Worm (Caenorhabditis elegans) whole organism, late embryonic: ENCODE results near the gene K12H4.6.

Experiments used
- ahr-1 ChIP-seq: sonication (generic microtip); optimal IDR thresholded peaks from 2 replicates; lab custom pipeline; 2016; ENCODE audit warnings: missing genetic modification characterization, missing compliant biosample characterization
- ama-1 ChIP-seq: fragments of 150-350 bp; optimal IDR thresholded peaks from 2 replicates; lab custom pipeline; 2014
- ceh-30 ChIP-seq: fragments of 150-350 bp; optimal IDR thresholded peaks from 2 replicates; lab custom pipeline; 2014; ENCODE audit warnings: missing biosample characterization, missing genetic modification characterization
- elt-4 ChIP-seq: sonication (generic microtip); optimal IDR thresholded peaks from 2 replicates; lab custom pipeline; 2016; ENCODE audit warnings: missing genetic modification characterization, missing compliant biosample characterization
- fkh-10 ChIP-seq: fragments of 150-350 bp; optimal IDR thresholded peaks from 2 replicates; lab custom pipeline; 2014; ENCODE audit warnings: missing biosample characterization, missing genetic modification reagents, missing genetic modification characterization
- fkh-6 ChIP-seq: sonication (generic microtip); optimal IDR thresholded peaks from 2 replicates; lab custom pipeline; 2016; ENCODE audit warnings: missing genetic modification characterization, missing compliant biosample characterization
- hlh-15 ChIP-seq: sonication (generic microtip); optimal IDR thresholded peaks from 2 replicates; lab custom pipeline; 2016; ENCODE audit warnings: missing genetic modification characterization, missing compliant biosample characterization
- hlh-30 ChIP-seq: sonication (generic microtip); optimal IDR thresholded peaks from 2 replicates; lab custom pipeline; 2017; ENCODE audit warnings: antibody characterized with exemption, missing genetic modification characterization, missing compliant biosample characterization; ENCODE audit not compliant: insufficient read depth
- hlh-8 ChIP-seq: sonication (generic microtip); optimal IDR thresholded peaks from 2 replicates; lab custom pipeline; 2016; ENCODE audit warnings: missing genotype, missing genetic modification characterization, missing compliant biosample characterization
- mec-3 ChIP-seq: sonication (generic microtip); optimal IDR thresholded peaks from 2 replicates; lab custom pipeline; 2016; ENCODE audit warnings: borderline replicate concordance, missing genetic modification characterization, missing compliant biosample characterization
- pat-9 ChIP-seq: fragments of 200-800 bp; sonication (Bioruptor generic); optimal IDR thresholded peaks from 2 replicates; lab custom pipeline; 2018; ENCODE audit warnings: mild to moderate bottlenecking, missing genetic modification characterization, moderate library complexity, missing compliant biosample characterization
- pha-4 ChIP-seq: fragments of 150-350 bp; optimal IDR thresholded peaks from 2 replicates; lab custom pipeline; 2018; ENCODE audit warnings: missing biosample characterization, missing genetic modification reagents, missing genetic modification characterization
- rnt-1 ChIP-seq: sonication (generic microtip); optimal IDR thresholded peaks from 2 replicates; lab custom pipeline; 2016; ENCODE audit warnings: missing genetic modification characterization, missing compliant biosample characterization
- sdc-2 ChIP-seq: sonication (generic microtip); optimal IDR thresholded peaks from 2 replicates; lab custom pipeline; 2016; ENCODE audit warnings: missing genotype, missing genetic modification characterization, missing compliant biosample characterization

- no peak for TF ChIP-seq pat-9
- no peak for TF ChIP-seq ahr-1
- no peak for TF ChIP-seq sdc-2 (tag; lab: Kevin White, UChicago)
- TF ChIP-seq ceh-30 (tag; lab: Kevin White, UChicago), result no peak
- no peak for TF ChIP-seq hlh-15 (tag; lab: Kevin White, UChicago)
- no peak for TF ChIP-seq hlh-30
- TF ChIP-seq ama-1, result no peak
- TF ChIP-seq fkh-10 (GFP tag; lab: Kevin White, UChicago), result no peak
- no peak for TF ChIP-seq fkh-6 (tag; lab: Kevin White, UChicago)
- no peak for TF ChIP-seq rnt-1 (tag; lab: Kevin White, UChicago)
- no peak for TF ChIP-seq mec-3 (tag; lab: Kevin White, UChicago)
- TF ChIP-seq pha-4 (tag; lab: Kevin White, UChicago), result no peak
- TF ChIP-seq hlh-8 (tag; lab: Kevin White, UChicago), result no peak
- no peak for TF ChIP-seq elt-4 (tag; lab: Kevin White, UChicago)
Observed at ce11 chrIII:8036050-8036449, 6.6 kb downstream of the K12H4.6 start.
